In the genomic region with DNA sequence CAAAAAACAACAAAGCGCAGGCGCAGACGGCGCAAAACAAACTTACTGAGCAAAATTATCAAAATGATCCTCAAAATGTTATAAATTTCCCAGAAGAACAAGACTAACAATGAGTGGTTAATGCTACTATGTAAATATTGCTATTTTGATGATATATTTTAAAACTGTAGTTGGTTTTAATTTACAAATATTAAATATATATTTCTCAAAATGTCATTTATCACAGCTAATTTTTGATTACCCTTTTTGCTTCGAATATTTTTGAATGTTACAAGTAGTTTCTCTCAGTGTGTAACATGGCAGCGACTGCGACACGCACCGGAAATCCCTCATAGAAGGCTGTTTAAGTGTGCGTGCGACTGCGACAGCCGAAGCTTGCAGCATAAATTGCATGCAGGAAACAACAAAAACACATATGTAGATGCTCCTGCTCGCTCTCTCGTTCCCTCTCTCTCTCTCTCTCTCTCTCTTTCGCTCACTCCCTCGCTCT, we compare ENCODE assay signal across 1 fruit fly cellular context.
TF ChIP-seq lines count a peak whose summit lies in the region.

No protein-coding gene starts in this region.

TF ChIP-seq in whole organism, embryonic, 481 proteins besides CTCF, POLR2A, EP300 and RAD21 (continued from another document):
- TF ChIP-seq CG16815 (GFP tag; optimal IDR thresholded peaks at IDR 0.05; lab: Kevin White, UChicago) = no peak
- TF ChIP-seq ro (GFP tag; IDR thresholded peaks at IDR 0.05; lab: Robert Waterston, UW) = no peak
- no peak for TF ChIP-seq inv (GFP tag; IDR thresholded peaks at IDR 0.05; lab: Robert Waterston, UW; ENCODE audit: partially characterized antibody)
- TF ChIP-seq sr (GFP tag; IDR thresholded peaks at IDR 0.05; lab: Robert Waterston, UW) = no peak
- 0 out of 2 replicates have a peak, but pooled peaks have one; percentile 10 for TF ChIP-seq Ada2b (GFP tag; IDR thresholded peaks at IDR 0.05; lab: Robert Waterston, UW)
- TF ChIP-seq zen2 (GFP tag; IDR thresholded peaks at IDR 0.05; lab: Robert Waterston, UW; ENCODE audit: partially characterized antibody) = no peak
- no peak for TF ChIP-seq Poxn (GFP tag; IDR thresholded peaks at IDR 0.05; lab: Robert Waterston, UW)
- TF ChIP-seq lola (GFP tag; optimal IDR thresholded peaks at IDR 0.05; lab: Kevin White, UChicago) = peak in 1 of 3 experiments; percentile 56
